Fruit fly (Drosophila melanogaster) whole organism, prepupa: ENCODE data around the gene Mcm5.

Experiments used
- Blimp-1 ChIP-seq: fragments of 200-800 bp; sonication (Bioruptor generic); optimal IDR thresholded peaks from 3 replicates; lab custom pipeline; 2017; ENCODE audit warnings: missing biosample characterization, missing genetic modification characterization, mild to moderate bottlenecking, moderate library complexity, missing genetic modification reagents
- CG10631 ChIP-seq: fragments of 200-800 bp; sonication (Bioruptor generic); optimal IDR thresholded peaks from 2 replicates; lab custom pipeline; 2016; ENCODE audit warnings: missing biosample characterization, missing genetic modification characterization
- CG10669 ChIP-seq: fragments of 200-800 bp; sonication (Bioruptor generic); optimal IDR thresholded peaks from 3 replicates; lab custom pipeline; 2018; ENCODE audit warnings: missing biosample characterization, mild to moderate bottlenecking, missing genetic modification characterization, moderate library complexity
- CG11902 ChIP-seq: fragments of 200-800 bp; sonication (Bioruptor generic); optimal IDR thresholded peaks from 3 replicates; lab custom pipeline; 2016; ENCODE audit warnings: missing biosample characterization, missing genetic modification characterization
- CG15336 ChIP-seq: fragments of 200-800 bp; sonication (Bioruptor generic); IDR thresholded peaks from 2 replicates; pipeline ENCODE4 v1.3.6; 2022; ENCODE audit warnings: missing biosample characterization, missing genetic modification characterization
- CG1621 ChIP-seq: fragments of 200-800 bp; sonication (Bioruptor generic); optimal IDR thresholded peaks from 3 replicates; lab custom pipeline; 2018; ENCODE audit warnings: missing biosample characterization, mild to moderate bottlenecking, missing genetic modification characterization
- CG16779 ChIP-seq: fragments of 200-800 bp; sonication (Bioruptor generic); optimal IDR thresholded peaks from 3 replicates; lab custom pipeline; 2017; ENCODE audit warnings: missing biosample characterization, mild to moderate bottlenecking, missing genetic modification characterization
- CG31627 ChIP-seq: fragments of 200-800 bp; sonication (Bioruptor generic); optimal IDR thresholded peaks from 3 replicates; lab custom pipeline; 2016; ENCODE audit warnings: missing biosample characterization, missing genetic modification characterization
- CG34406 ChIP-seq: fragments of 200-800 bp; sonication (Bioruptor generic); optimal IDR thresholded peaks from 3 replicates; lab custom pipeline; 2016; ENCODE audit warnings: missing biosample characterization, missing genetic modification characterization
- CG3919 ChIP-seq: fragments of 200-800 bp; sonication (Bioruptor generic); optimal IDR thresholded peaks from 3 replicates; lab custom pipeline; 2016; ENCODE audit warnings: missing biosample characterization, missing genetic modification characterization
- CG6163 ChIP-seq: fragments of 200-800 bp; sonication (Bioruptor generic); IDR thresholded peaks from 3 replicates; pipeline ENCODE4 v1.3.6; 2022; ENCODE audit warnings: missing biosample characterization, missing genetic modification characterization
- CG6276 ChIP-seq: fragments of 200-800 bp; sonication (Bioruptor generic); optimal IDR thresholded peaks from 2 replicates; lab custom pipeline; 2017; ENCODE audit warnings: missing biosample characterization, mild to moderate bottlenecking, missing genetic modification characterization
- CG6792 ChIP-seq: fragments of 200-800 bp; sonication (Bioruptor generic); optimal IDR thresholded peaks from 3 replicates; lab custom pipeline; 2016; ENCODE audit warnings: missing biosample characterization, missing genetic modification characterization
- CG6808 ChIP-seq: fragments of 200-800 bp; sonication (Bioruptor generic); optimal IDR thresholded peaks from 3 replicates; lab custom pipeline; 2017; ENCODE audit warnings: missing biosample characterization, missing genetic modification characterization, mild to moderate bottlenecking, moderate library complexity, missing genetic modification reagents
- CG6854 ChIP-seq: fragments of 200-800 bp; sonication (Bioruptor generic); optimal IDR thresholded peaks from 2 replicates; lab custom pipeline; 2017; ENCODE audit warnings: missing biosample characterization, mild to moderate bottlenecking, missing genetic modification characterization
- CG8119 ChIP-seq: fragments of 200-800 bp; sonication (Bioruptor generic); IDR thresholded peaks from 3 replicates; pipeline ENCODE4 v1.3.6; 2022; ENCODE audit warnings: missing biosample characterization, missing genetic modification characterization
- CG8319 ChIP-seq: fragments of 200-800 bp; sonication (Bioruptor generic); optimal IDR thresholded peaks from 3 replicates; lab custom pipeline; 2016; ENCODE audit warnings: missing biosample characterization, missing genetic modification characterization
- CG8632 ChIP-seq: fragments of 200-800 bp; sonication (Bioruptor generic); optimal IDR thresholded peaks from 3 replicates; lab custom pipeline; 2016; ENCODE audit warnings: missing biosample characterization, missing genetic modification characterization
- CG9139 ChIP-seq: fragments of 200-800 bp; sonication (Bioruptor generic); optimal IDR thresholded peaks from 3 replicates; lab custom pipeline; 2017; ENCODE audit warnings: missing biosample characterization, mild to moderate bottlenecking, missing genetic modification characterization
- Eip78C ChIP-seq: fragments of 200-800 bp; sonication (Bioruptor generic); peaks from one replicate; lab custom pipeline; 2016; ENCODE audit warnings: missing biosample characterization, missing genetic modification characterization
- Eip93F ChIP-seq: fragments of 200-800 bp; sonication (Bioruptor generic); optimal IDR thresholded peaks from 2 replicates; lab custom pipeline; 2016; ENCODE audit warnings: missing biosample characterization, mild to moderate bottlenecking, missing genetic modification characterization
- Ets21C ChIP-seq: fragments of 200-800 bp; sonication (Bioruptor generic); optimal IDR thresholded peaks from 3 replicates; lab custom pipeline; 2016; ENCODE audit warnings: missing biosample characterization, missing genetic modification characterization
- Gug ChIP-seq: fragments of 200-800 bp; sonication (Bioruptor generic); IDR thresholded peaks from 2 replicates; pipeline ENCODE4 v1.3.6; 2022; ENCODE audit warnings: missing biosample characterization, missing genetic modification characterization
- Hr38 ChIP-seq: sonication (Bioruptor generic); optimal IDR thresholded peaks from 2 replicates; lab custom pipeline; 2016; ENCODE audit warnings: missing biosample characterization, missing genetic modification characterization
- Hr39 ChIP-seq: fragments of 200-800 bp; sonication (Bioruptor generic); optimal IDR thresholded peaks from 2 replicates; lab custom pipeline; 2016; ENCODE audit warnings: missing biosample characterization, missing genetic modification characterization
- Hr4 ChIP-seq: fragments of 200-800 bp; sonication (Bioruptor generic); optimal IDR thresholded peaks from 3 replicates; lab custom pipeline; 2016; ENCODE audit warnings: missing biosample characterization, missing genetic modification characterization
- Lpt ChIP-seq: fragments of 200-800 bp; sonication (Bioruptor generic); optimal IDR thresholded peaks from 3 replicates; lab custom pipeline; 2016; ENCODE audit warnings: missing biosample characterization, missing genetic modification characterization
- Met ChIP-seq: fragments of 200-800 bp; sonication (Bioruptor generic); optimal IDR thresholded peaks from 3 replicates; lab custom pipeline; 2016; ENCODE audit warnings: missing biosample characterization, missing genetic modification characterization
- Smox ChIP-seq: fragments of 200-800 bp; sonication (Bioruptor generic); optimal IDR thresholded peaks from 3 replicates; lab custom pipeline; 2016; ENCODE audit warnings: missing biosample characterization, missing genetic modification characterization
- Sox102F ChIP-seq: fragments of 200-800 bp; sonication (Bioruptor generic); optimal IDR thresholded peaks from 2 replicates; lab custom pipeline; 2016; ENCODE audit warnings: missing biosample characterization, mild to moderate bottlenecking, missing genetic modification characterization
- Sox14 ChIP-seq: fragments of 200-800 bp; sonication (Bioruptor generic); optimal IDR thresholded peaks from 3 replicates; lab custom pipeline; 2016; ENCODE audit warnings: missing biosample characterization, missing genetic modification characterization
- Sox15 ChIP-seq: fragments of 200-800 bp; sonication (Bioruptor generic); optimal IDR thresholded peaks from 3 replicates; lab custom pipeline; 2016; ENCODE audit warnings: missing biosample characterization, missing genetic modification characterization
- dac ChIP-seq: fragments of 200-800 bp; sonication (Bioruptor generic); optimal IDR thresholded peaks from 2 replicates; lab custom pipeline; 2017; ENCODE audit warnings: missing biosample characterization, mild to moderate bottlenecking, missing genetic modification characterization
- dsx ChIP-seq: fragments of 200-800 bp; optimal IDR thresholded peaks from 3 replicates; lab custom pipeline; 2019; ENCODE audit warnings: missing biosample characterization, mild to moderate bottlenecking, missing genetic modification characterization, moderate library complexity; ENCODE audit not compliant: poor library complexity, severe bottlenecking
- eg ChIP-seq: fragments of 200-800 bp; sonication (Bioruptor generic); IDR thresholded peaks from 3 replicates; pipeline ENCODE4 v1.3.6; 2022; ENCODE audit warnings: missing biosample characterization, missing genetic modification characterization
- esn ChIP-seq: fragments of 200-800 bp; sonication (Bioruptor generic); optimal IDR thresholded peaks from 2 replicates; lab custom pipeline; 2016; ENCODE audit warnings: missing biosample characterization, mild to moderate bottlenecking, missing genetic modification characterization, moderate library complexity
- fd59A ChIP-seq: fragments of 200-800 bp; sonication (Bioruptor generic); optimal IDR thresholded peaks from 2 replicates; lab custom pipeline; 2017; ENCODE audit warnings: missing biosample characterization, mild to moderate bottlenecking, missing genetic modification characterization, missing genetic modification reagents
- fd85E ChIP-seq: fragments of 200-800 bp; sonication (Bioruptor generic); optimal IDR thresholded peaks from 3 replicates; lab custom pipeline; 2016; ENCODE audit warnings: missing biosample characterization, missing genetic modification characterization
- fkh ChIP-seq: fragments of 200-800 bp; sonication (Bioruptor generic); optimal IDR thresholded peaks from 3 replicates; lab custom pipeline; 2017; ENCODE audit warnings: missing biosample characterization, mild to moderate bottlenecking, missing genetic modification characterization, moderate library complexity
- salr ChIP-seq, 2 experiments: fragments of 200-800 bp; sonication (Bioruptor generic); optimal IDR thresholded peaks; 3 replicates each; lab custom pipeline; 2016 to 2018; ENCODE audit warnings: missing biosample characterization in 2 of 2, missing genetic modification characterization in 2 of 2, mild to moderate bottlenecking in 1 of 2
- spab ChIP-seq: fragments of 200-800 bp; sonication (Bioruptor generic); optimal IDR thresholded peaks from 2 replicates; lab custom pipeline; 2017; ENCODE audit warnings: missing biosample characterization, mild to moderate bottlenecking, missing genetic modification characterization, missing genetic modification reagents
- ss ChIP-seq, 2 experiments: fragments of 200-800 bp; sonication (Bioruptor generic); optimal IDR thresholded peaks; 2 replicates in 1 of 2; 3 replicates in 1 of 2; lab custom pipeline; 2017 to 2018; ENCODE audit warnings: mild to moderate bottlenecking in 2 of 2, missing biosample characterization in 2 of 2, missing genetic modification characterization in 2 of 2, moderate library complexity in 1 of 2
- svp ChIP-seq: fragments of 200-800 bp; sonication (Bioruptor generic); peaks from one replicate; lab custom pipeline; 2016; ENCODE audit warnings: missing biosample characterization, missing genetic modification characterization
- topi ChIP-seq: fragments of 200-800 bp; sonication (Bioruptor generic); optimal IDR thresholded peaks from 3 replicates; lab custom pipeline; 2016; ENCODE audit warnings: missing biosample characterization, missing genetic modification characterization
- vri ChIP-seq: fragments of 200-800 bp; sonication (Bioruptor generic); optimal IDR thresholded peaks from 3 replicates; lab custom pipeline; 2016; ENCODE audit warnings: missing biosample characterization, mild to moderate bottlenecking, missing genetic modification characterization

Mcm5 gene

dm6 chr3R:10826796-10827524, 38.6 kb downstream of the Mcm5 start, which contains the start of gene Cad86C:
Cad86C (plus strand) TSS chr3R:10827079.
- peak; percentile 78 for TF ChIP-seq CG9139 (GFP tag; lab: Kevin White, UChicago)
- TF ChIP-seq CG6808 (GFP tag; lab: Kevin White, UChicago), result peak; percentile 47
- peak; percentile 12 for TF ChIP-seq fkh (GFP tag; lab: Kevin White, UChicago)
- peak; percentile 47 for TF ChIP-seq Sox102F
- peak; percentile 85 for TF ChIP-seq Eip78C
- TF ChIP-seq CG15336 (GFP tag; lab: Robert Waterston, UW), result peak; percentile 26; the same call in 1 of the 2 replicates
- TF ChIP-seq Sox14 (GFP tag; lab: Kevin White, UChicago), result no peak
- TF ChIP-seq dsx (GFP tag; lab: Kevin White, UChicago), result peak; percentile 72
- TF ChIP-seq eg (GFP tag; lab: Robert Waterston, UW), result peak; percentile 35; the same call in 2 of the 3 replicates
- TF ChIP-seq CG6163 (GFP tag; lab: Robert Waterston, UW), result peak; percentile 56; the same call in 2 of the 3 replicates
- peak; percentile 52 for TF ChIP-seq CG3919 (GFP tag; lab: Kevin White, UChicago)
- TF ChIP-seq CG16779 (tag; lab: Kevin White, UChicago), result peak; percentile 39
- TF ChIP-seq CG34406, result no peak
- TF ChIP-seq Met, result no peak
- TF ChIP-seq Lpt (GFP tag; lab: Kevin White, UChicago), result peak; percentile 48
- no peak for TF ChIP-seq CG10631
- TF ChIP-seq vri (GFP tag; lab: Kevin White, UChicago), result peak; percentile 11
- TF ChIP-seq CG10669 (GFP tag; lab: Kevin White, UChicago), result peak; percentile 17
- no peak for TF ChIP-seq fd59A (GFP tag; lab: Kevin White, UChicago)
- no peak for TF ChIP-seq Hr39
- TF ChIP-seq Eip93F (GFP tag; lab: Kevin White, UChicago), result no peak
- TF ChIP-seq ss (GFP tag; optimal IDR thresholded peaks at IDR 0.05; lab: Kevin White, UChicago), result peak; percentile 57 to 77
- TF ChIP-seq Gug, result no peak
- peak; percentile 64 for TF ChIP-seq fd85E
- TF ChIP-seq spab (GFP tag; lab: Kevin White, UChicago), result peak; percentile 24
- peak; percentile 33 for TF ChIP-seq topi
- TF ChIP-seq svp (GFP tag; lab: Kevin White, UChicago), result no peak
- peak; percentile 15 for TF ChIP-seq esn
- TF ChIP-seq CG8119 (GFP tag; lab: Robert Waterston, UW), result peak; percentile 65; the same call in 2 of the 3 replicates
- peak; percentile 63 for TF ChIP-seq CG1621 (tag; lab: Kevin White, UChicago)
- TF ChIP-seq CG6854 (GFP tag; lab: Kevin White, UChicago), result peak; percentile 67
- no peak for TF ChIP-seq CG31627
- peak; percentile 66 for TF ChIP-seq CG6276

dm6 chr3R:10828688-10829087, 40.4 kb downstream of the Mcm5 start:
- TF ChIP-seq CG6854 (GFP tag; lab: Kevin White, UChicago), result peak; percentile 57
- no peak for TF ChIP-seq dac (GFP tag; lab: Kevin White, UChicago)
- peak; percentile 56 for TF ChIP-seq svp (GFP tag; lab: Kevin White, UChicago)
- TF ChIP-seq Sox15 (GFP tag; lab: Kevin White, UChicago), result no peak
- TF ChIP-seq CG34406, result no peak
- TF ChIP-seq Eip78C, result peak; percentile 24
- peak in 1 of 2 experiments; percentile 70 for TF ChIP-seq ss (GFP tag; optimal IDR thresholded peaks at IDR 0.05; lab: Kevin White, UChicago)
- TF ChIP-seq salr (GFP tag; optimal IDR thresholded peaks at IDR 0.05; lab: Kevin White, UChicago), result no peak

- TF ChIP-seq Met (no peak), fd85E (no peak), Hr4 (GFP tag; lab: Kevin White, UChicago) (no peak), CG8632 (GFP tag; lab: Kevin White, UChicago) (no peak), Ets21C (GFP tag; lab: Kevin White, UChicago) (no peak), salr (GFP tag; optimal IDR thresholded peaks at IDR 0.05; lab: Kevin White, UChicago) (peak; percentile 24 to 43), CG11902 (GFP tag; lab: Kevin White, UChicago) (no peak), CG6792 (no peak), esn (no peak), Hr38 (GFP tag; lab: Kevin White, UChicago) (no peak), Sox15 (GFP tag; lab: Kevin White, UChicago) (no peak), Blimp-1 (GFP tag; lab: Kevin White, UChicago) (no peak), Smox (GFP tag; lab: Kevin White, UChicago) (no peak), CG8119 (GFP tag; lab: Robert Waterston, UW) (0 out of 3 replicates have a peak, but pooled peaks have one; percentile 15), Eip93F (GFP tag; lab: Kevin White, UChicago) (no peak), CG8319 (GFP tag; lab: Kevin White, UChicago) (no peak), CG6163 (GFP tag; lab: Robert Waterston, UW) (0 out of 3 replicates have a peak, but pooled peaks have one; percentile 35), ss (GFP tag; optimal IDR thresholded peaks at IDR 0.05; lab: Kevin White, UChicago) (peak; percentile 55 to 61), dac (GFP tag; lab: Kevin White, UChicago) (no peak), Gug (no peak), CG6854 (GFP tag; lab: Kevin White, UChicago) (no peak), CG15336 (GFP tag; lab: Robert Waterston, UW) (no peak)
These were observed 41.4 kb downstream of the Mcm5 start for dm6 chr3R:10829746-10830145.
